Worm (Caenorhabditis elegans): ENCODE measurements around the gene gly-3.

The gly-3 gene

DNA sequence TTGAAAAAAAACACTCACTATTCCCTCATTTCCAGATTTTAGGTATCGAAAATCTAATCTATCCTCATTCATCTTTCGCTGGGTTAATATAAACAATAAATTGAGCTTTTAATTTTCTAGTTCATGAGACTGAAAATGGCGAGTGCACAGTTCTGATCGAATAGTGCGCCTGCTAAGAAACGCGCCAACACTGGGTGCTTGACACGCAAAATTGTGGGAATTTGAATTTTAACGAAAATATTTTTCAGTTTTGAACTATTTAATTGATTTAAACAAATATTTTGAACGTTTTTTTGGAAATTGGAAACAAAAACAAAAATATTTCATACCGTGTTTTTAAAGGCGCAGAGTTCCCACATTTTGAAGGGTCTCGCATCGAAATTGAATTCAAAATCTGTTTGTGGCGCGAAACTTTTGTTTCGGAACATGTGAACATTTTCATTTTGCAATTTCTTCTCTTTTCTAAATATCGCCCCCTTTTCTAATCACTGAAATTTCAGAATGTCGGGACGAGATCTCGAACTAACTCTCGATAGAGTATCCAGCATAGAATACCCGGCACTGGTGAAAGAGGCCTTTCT lies 11.1 kb upstream of the gly-3 start, which contains the start of the genes C29E4.13 and npp-15:
Gene C29E4.13 (minus strand): TSS at position 169 of the 581 bp plus-strand sequence.
Gene npp-15 (plus strand): TSS at position 495 of the 581 bp plus-strand sequence.
- no peak for TF ChIP-seq unc-62 (GFP tag; optimal IDR thresholded peaks at IDR 0.05)

ce11 chrIII:7925968-7926367 lies 8.4 kb upstream of the gly-3 start:
- TF ChIP-seq unc-62 (GFP tag; optimal IDR thresholded peaks at IDR 0.05): no peak

DNA sequence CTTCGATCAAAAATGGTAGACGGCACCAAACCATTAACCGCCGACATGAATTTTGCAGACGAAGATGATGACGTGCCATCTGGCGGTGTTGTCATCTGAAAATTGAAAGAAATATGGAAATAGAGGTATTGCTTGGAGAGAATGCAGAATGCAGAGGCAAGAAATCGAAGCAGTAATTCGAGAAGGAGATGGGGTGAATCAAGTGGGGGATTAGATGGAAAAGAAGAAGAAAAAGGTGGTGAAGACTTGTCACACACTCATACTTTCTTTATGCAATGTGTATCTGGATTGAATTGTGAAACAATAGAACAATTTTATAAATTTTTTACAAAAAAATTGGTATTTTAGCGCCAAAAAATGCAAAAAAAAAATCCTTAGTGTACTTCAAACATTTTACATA lies 7.3 kb upstream of the gly-3 start, which contains the start of gene tag-250:
Gene tag-250 (minus strand): TSS at position 101 of the 400 bp plus-strand sequence.
- no peak for TF ChIP-seq unc-62 (GFP tag; optimal IDR thresholded peaks at IDR 0.05)

ce11 chrIII:7922207-7922606 lies 4.6 kb upstream of the gly-3 start, which contains the start of gene C29E4.17:
Gene C29E4.17, plus strand, starts transcription at chrIII:7922507.
- no peak for TF ChIP-seq unc-62 (GFP tag; optimal IDR thresholded peaks at IDR 0.05)

DNA sequence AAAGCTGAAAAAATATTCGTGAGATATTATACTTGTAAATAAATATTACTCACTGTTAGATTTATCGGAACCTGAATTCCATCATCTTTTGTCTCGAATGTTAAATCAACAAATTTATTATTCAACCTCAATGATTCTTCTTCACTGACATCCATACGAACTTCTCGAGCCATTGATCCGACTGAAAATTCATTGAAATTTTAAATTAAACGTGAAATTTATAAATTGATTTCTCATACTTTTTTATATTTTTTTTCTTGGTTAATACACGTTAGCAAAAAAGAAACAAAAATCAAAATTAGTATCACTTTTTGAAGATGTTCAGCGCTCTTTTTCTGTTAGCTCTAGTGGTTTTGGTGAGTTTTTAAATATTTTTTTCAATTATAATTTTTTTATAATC lies 2.3 kb upstream of the gly-3 start, which contains the start of gene C29E4.14:
Gene C29E4.14 (plus strand): TSS at position 301 of the 400 bp plus-strand sequence.
- TF ChIP-seq unc-62 (GFP tag; optimal IDR thresholded peaks at IDR 0.05): no peak

ce11 chrIII:7913488-7913887 lies 4.1 kb downstream of the gly-3 start, which contains the start of gene ZK688.12:
Gene ZK688.12, minus strand, starts transcription at chrIII:7913588.
- no peak for TF ChIP-seq unc-62 (GFP tag; optimal IDR thresholded peaks at IDR 0.05)

DNA sequence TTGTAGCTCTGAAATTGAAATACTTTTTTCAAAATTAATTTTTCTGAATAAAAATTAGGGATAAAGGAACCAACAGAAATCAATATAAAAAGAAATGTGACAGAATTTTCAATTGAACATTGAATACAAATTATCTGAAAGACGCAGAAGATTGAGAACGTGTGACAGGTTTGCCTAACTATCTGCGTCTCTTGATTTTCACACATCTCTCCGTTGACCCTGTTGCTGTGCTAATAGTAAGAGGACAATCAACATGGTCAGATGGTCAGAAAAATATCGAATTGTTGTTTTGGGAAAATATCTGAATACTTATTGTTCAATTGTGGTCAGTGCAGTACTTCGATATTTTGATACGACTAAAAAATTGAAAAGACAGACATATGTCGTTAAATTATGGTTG lies 5.9 kb downstream of the gly-3 start, which contains the start of gene ZK688.7:
Gene ZK688.7 (minus strand): TSS at position 14 of the 400 bp plus-strand sequence.
- TF ChIP-seq unc-62 (GFP tag; optimal IDR thresholded peaks at IDR 0.05): no peak

ce11 chrIII:7909263-7909662 lies 8.3 kb downstream of the gly-3 start, which contains the start of gene ZK688.1:
Gene ZK688.1, plus strand, starts transcription at chrIII:7909563.
- TF ChIP-seq unc-62 (GFP tag; optimal IDR thresholded peaks at IDR 0.05): no peak

DNA sequence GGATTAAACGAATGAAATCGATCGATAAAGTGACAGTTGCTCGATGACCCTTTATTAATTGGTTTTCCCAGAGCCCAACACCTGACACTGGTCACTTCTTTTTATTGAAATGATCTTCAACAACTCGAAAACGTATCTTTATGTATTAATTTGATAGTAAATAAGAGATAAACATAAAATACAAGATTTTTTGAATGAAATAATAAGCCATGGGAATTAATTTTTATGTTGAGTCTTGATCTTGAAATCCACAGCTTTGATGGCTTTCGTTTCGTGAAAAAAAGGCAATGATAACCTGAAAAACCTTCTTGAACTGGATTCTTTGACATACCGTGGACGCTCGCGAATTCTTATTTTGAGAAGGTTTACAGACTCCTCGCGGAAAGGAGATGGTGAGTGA lies 10.1 kb downstream of the gly-3 start, which contains the start of gene pcp-5:
Gene pcp-5 (minus strand): TSS at position 101 of the 400 bp plus-strand sequence.
- TF ChIP-seq unc-62 (GFP tag; optimal IDR thresholded peaks at IDR 0.05): no peak

ce11 chrIII:7903427-7903826 lies 14.1 kb downstream of the gly-3 start:
- no peak for TF ChIP-seq unc-62 (GFP tag; optimal IDR thresholded peaks at IDR 0.05)

DNA sequence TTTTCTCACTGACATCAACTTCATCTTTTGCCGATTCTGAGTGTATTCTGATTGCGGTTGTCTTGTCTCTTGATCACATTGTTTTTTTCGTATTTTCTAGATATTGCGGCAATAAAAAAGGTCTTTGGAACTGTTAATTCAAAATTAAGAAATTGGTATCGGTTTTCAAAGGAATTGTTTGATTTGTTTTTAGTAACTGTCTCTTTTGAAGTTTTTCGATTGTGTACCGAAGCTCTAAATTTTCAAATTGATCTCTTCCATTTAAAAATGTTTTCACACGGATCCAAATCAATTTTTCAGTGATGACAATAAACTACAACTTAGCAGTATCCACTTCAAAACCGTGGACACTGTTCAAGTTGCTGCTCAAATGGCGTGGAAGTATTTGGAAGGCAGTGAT lies 16.8 kb downstream of the gly-3 start, which contains the start of gene best-24:
Gene best-24 (plus strand): TSS at position 301 of the 400 bp plus-strand sequence.
- TF ChIP-seq unc-62 (GFP tag; optimal IDR thresholded peaks at IDR 0.05): no peak

ce11 chrIII:7897733-7898132 lies 19.8 kb downstream of the gly-3 start:
- no peak for TF ChIP-seq unc-62 (GFP tag; optimal IDR thresholded peaks at IDR 0.05)

DNA sequence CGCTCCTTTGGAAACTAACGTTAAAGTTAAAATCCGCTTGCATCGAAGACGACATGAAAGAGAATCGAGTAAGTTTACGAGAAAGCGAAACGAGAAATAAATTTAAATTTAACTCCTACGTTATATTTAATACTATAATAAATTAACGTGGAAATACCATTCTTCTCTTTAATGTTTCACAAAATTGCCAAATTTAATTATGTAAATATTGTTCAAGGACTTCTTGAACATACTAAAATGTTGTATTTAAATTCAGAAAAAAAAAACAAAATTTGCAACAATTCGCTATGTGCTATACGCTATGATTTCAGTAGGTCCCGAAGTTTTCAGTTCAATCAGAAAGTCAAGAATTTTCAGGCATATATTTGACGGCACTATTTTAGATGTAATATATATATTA lies 20.6 kb downstream of the gly-3 start, which contains the start of gene ZK688.10:
Gene ZK688.10 (minus strand): TSS at position 101 of the 400 bp plus-strand sequence.
- no peak for TF ChIP-seq unc-62 (GFP tag; optimal IDR thresholded peaks at IDR 0.05)

DNA sequence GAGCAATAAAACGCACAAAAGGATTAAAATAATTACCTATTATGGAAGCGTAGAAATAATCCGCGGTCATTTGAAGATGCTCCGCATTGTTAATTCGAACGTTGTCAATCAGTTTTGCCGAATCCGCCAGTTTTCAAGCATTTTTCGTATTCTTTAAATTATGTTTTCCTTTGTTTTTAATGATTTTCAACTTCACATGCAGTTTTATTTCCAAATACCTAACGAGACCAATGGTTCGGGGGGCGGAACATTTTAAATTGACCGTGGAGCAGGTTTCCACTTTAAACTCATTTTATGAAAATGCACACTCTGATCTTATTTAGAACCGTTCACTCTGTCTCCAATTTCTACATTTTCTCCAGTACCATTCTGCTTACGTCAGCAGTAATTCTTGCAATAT lies 22.8 kb downstream of the gly-3 start, which contains the start of gene ZK688.4:
Gene ZK688.4 (plus strand): TSS at position 301 of the 400 bp plus-strand sequence.
- TF ChIP-seq unc-62 (GFP tag; optimal IDR thresholded peaks at IDR 0.05): no peak

- TF ChIP-seq unc-62 (GFP tag; optimal IDR thresholded peaks at IDR 0.05): no peak
Measured at ce11 chrIII:7893224-7893623, 24.3 kb downstream of the gly-3 start.

- TF ChIP-seq unc-62 (GFP tag; optimal IDR thresholded peaks at IDR 0.05): no peak
Measured at ce11 chrIII:7892333-7892732, 25.2 kb downstream of the gly-3 start.
